Worm (Caenorhabditis elegans) whole organism, late embryonic: ENCODE data around the gene C25E10.7.

ENCODE experiments used
- C08G9.2 ChIP-seq: sonication (generic microtip); optimal IDR thresholded peaks from 2 replicates; lab custom pipeline; 2016; ENCODE audit warnings: mild to moderate bottlenecking, missing genetic modification characterization, moderate library complexity, missing compliant biosample characterization
- C38D4.7 ChIP-seq: fragments of 200-800 bp; sonication (Bioruptor generic); optimal IDR thresholded peaks from 2 replicates; lab custom pipeline; 2018; ENCODE audit warnings: mild to moderate bottlenecking, missing genetic modification characterization, moderate library complexity, missing compliant biosample characterization
- F13H6.1 ChIP-seq: sonication (generic microtip); optimal IDR thresholded peaks from 2 replicates; lab custom pipeline; 2016; ENCODE audit warnings: missing genetic modification characterization, missing compliant biosample characterization
- K02D7.2 ChIP-seq: sonication (generic microtip); optimal IDR thresholded peaks from 2 replicates; lab custom pipeline; 2017; ENCODE audit warnings: mild to moderate bottlenecking, missing genetic modification characterization, missing compliant biosample characterization
- T23F11.4 ChIP-seq: fragments of 200-800 bp; sonication (Bioruptor generic); optimal IDR thresholded peaks from 2 replicates; lab custom pipeline; 2018; ENCODE audit warnings: mild to moderate bottlenecking, missing genetic modification characterization, missing compliant biosample characterization
- Y22D7AL.16 ChIP-seq: sonication (generic microtip); optimal IDR thresholded peaks from 2 replicates; lab custom pipeline; 2016; ENCODE audit warnings: missing genetic modification characterization, missing compliant biosample characterization
- ceh-14 ChIP-seq: sonication (generic microtip); optimal IDR thresholded peaks from 2 replicates; lab custom pipeline; 2016; ENCODE audit warnings: missing genotype, missing genetic modification characterization, missing compliant biosample characterization
- ceh-2 ChIP-seq: sonication (generic microtip); optimal IDR thresholded peaks from 2 replicates; lab custom pipeline; 2016; ENCODE audit warnings: missing genotype, missing genetic modification characterization, missing compliant biosample characterization
- ceh-24 ChIP-seq: sonication (generic microtip); optimal IDR thresholded peaks from 2 replicates; lab custom pipeline; 2016; ENCODE audit warnings: mild to moderate bottlenecking, missing genetic modification characterization, missing compliant biosample characterization
- ceh-34 ChIP-seq: sonication (generic microtip); optimal IDR thresholded peaks from 2 replicates; lab custom pipeline; 2016; ENCODE audit warnings: mild to moderate bottlenecking, missing genetic modification characterization, missing compliant biosample characterization
- ceh-45 ChIP-seq: fragments of 200-800 bp; sonication (Bioruptor generic); IDR thresholded peaks from 2 replicates; pipeline ENCODE4 v1.3.6; 2022; ENCODE audit warnings: missing genetic modification reagents, missing genetic modification characterization, missing compliant biosample characterization
- ceh-6 ChIP-seq: fragments of 200-800 bp; sonication (Bioruptor generic); optimal IDR thresholded peaks from 2 replicates; lab custom pipeline; 2018; ENCODE audit warnings: mild to moderate bottlenecking, missing genetic modification characterization, missing compliant biosample characterization
- ceh-9 ChIP-seq: sonication (generic microtip); optimal IDR thresholded peaks from 2 replicates; lab custom pipeline; 2016; ENCODE audit warnings: mild to moderate bottlenecking, missing genetic modification characterization, inconsistent platforms, missing compliant biosample characterization
- che-1 ChIP-seq: sonication (generic microtip); optimal IDR thresholded peaks from 2 replicates; lab custom pipeline; 2016; ENCODE audit warnings: mild to moderate bottlenecking, missing genetic modification characterization, missing compliant biosample characterization
- dve-1 ChIP-seq: sonication (generic microtip); optimal IDR thresholded peaks from 2 replicates; lab custom pipeline; 2017; ENCODE audit warnings: antibody characterized with exemption, mild to moderate bottlenecking, missing genetic modification characterization, missing compliant biosample characterization
- elt-4 ChIP-seq: sonication (generic microtip); optimal IDR thresholded peaks from 2 replicates; lab custom pipeline; 2016; ENCODE audit warnings: missing genetic modification characterization, missing compliant biosample characterization
- eyg-1 ChIP-seq: sonication (generic microtip); optimal IDR thresholded peaks from 2 replicates; lab custom pipeline; 2016; ENCODE audit warnings: missing genotype, missing genetic modification characterization, missing compliant biosample characterization
- fkh-6 ChIP-seq: sonication (generic microtip); optimal IDR thresholded peaks from 2 replicates; lab custom pipeline; 2016; ENCODE audit warnings: missing genetic modification characterization, missing compliant biosample characterization
- hlh-13 ChIP-seq: fragments of 200-800 bp; sonication (Bioruptor generic); optimal IDR thresholded peaks from 2 replicates; lab custom pipeline; 2018; ENCODE audit warnings: mild to moderate bottlenecking, missing genetic modification characterization, missing compliant biosample characterization
- hlh-15 ChIP-seq: sonication (generic microtip); optimal IDR thresholded peaks from 2 replicates; lab custom pipeline; 2016; ENCODE audit warnings: missing genetic modification characterization, missing compliant biosample characterization
- hlh-6 ChIP-seq: sonication (generic microtip); optimal IDR thresholded peaks from 2 replicates; lab custom pipeline; 2016; ENCODE audit warnings: missing genotype, missing genetic modification characterization, missing compliant biosample characterization
- lim-6 ChIP-seq: sonication (generic microtip); optimal IDR thresholded peaks from 2 replicates; lab custom pipeline; 2016; ENCODE audit warnings: missing genetic modification characterization, missing compliant biosample characterization
- mec-3 ChIP-seq: sonication (generic microtip); optimal IDR thresholded peaks from 2 replicates; lab custom pipeline; 2016; ENCODE audit warnings: borderline replicate concordance, missing genetic modification characterization, missing compliant biosample characterization
- nfya-1 ChIP-seq: sonication (generic microtip); optimal IDR thresholded peaks from 2 replicates; lab custom pipeline; 2017; ENCODE audit warnings: missing genetic modification characterization, mild to moderate bottlenecking, missing compliant biosample characterization, antibody characterized with exemption, moderate library complexity
- nhr-232 ChIP-seq: sonication (generic microtip); optimal IDR thresholded peaks from 2 replicates; lab custom pipeline; 2016; ENCODE audit warnings: missing genetic modification characterization, missing compliant biosample characterization
- npax-4 ChIP-seq: sonication (generic microtip); optimal IDR thresholded peaks from 2 replicates; lab custom pipeline; 2016; ENCODE audit warnings: missing genetic modification characterization, missing compliant biosample characterization
- pat-9 ChIP-seq: fragments of 200-800 bp; sonication (Bioruptor generic); optimal IDR thresholded peaks from 2 replicates; lab custom pipeline; 2018; ENCODE audit warnings: mild to moderate bottlenecking, missing genetic modification characterization, moderate library complexity, missing compliant biosample characterization
- pax-1 ChIP-seq: fragments of 150-350 bp; optimal IDR thresholded peaks from 2 replicates; lab custom pipeline; 2014; ENCODE audit warnings: missing biosample characterization, missing genetic modification characterization
- pha-4 ChIP-seq: fragments of 150-350 bp; optimal IDR thresholded peaks from 2 replicates; lab custom pipeline; 2018; ENCODE audit warnings: missing biosample characterization, missing genetic modification reagents, missing genetic modification characterization
- pqm-1 ChIP-seq: sonication (generic microtip); optimal IDR thresholded peaks from 2 replicates; lab custom pipeline; 2016; ENCODE audit warnings: missing genetic modification characterization, missing compliant biosample characterization
- ref-2 ChIP-seq: sonication (generic microtip); optimal IDR thresholded peaks from 2 replicates; lab custom pipeline; 2016; ENCODE audit warnings: missing genetic modification characterization, missing compliant biosample characterization
- sdc-2 ChIP-seq: sonication (generic microtip); optimal IDR thresholded peaks from 2 replicates; lab custom pipeline; 2016; ENCODE audit warnings: missing genotype, missing genetic modification characterization, missing compliant biosample characterization
- syd-9 ChIP-seq: sonication (generic microtip); optimal IDR thresholded peaks from 2 replicates; lab custom pipeline; 2016; ENCODE audit warnings: mild to moderate bottlenecking, missing genetic modification characterization, moderate library complexity, missing compliant biosample characterization
- tbx-2 ChIP-seq: sonication (generic microtip); optimal IDR thresholded peaks from 2 replicates; lab custom pipeline; 2016; ENCODE audit warnings: missing genetic modification characterization, missing compliant biosample characterization
- ttx-3 ChIP-seq: sonication (generic microtip); optimal IDR thresholded peaks from 2 replicates; lab custom pipeline; 2016; ENCODE audit warnings: missing genetic modification reagents, missing genetic modification characterization, missing compliant biosample characterization
- unc-3 ChIP-seq, 2 experiments: fragments of 200-800 bp in 1 of 2; sonication (Bioruptor generic) in 1 of 2; sonication (generic microtip) in 1 of 2; conservative IDR thresholded peaks in 1 of 2; optimal IDR thresholded peaks in 1 of 2; 2 replicates each; pipeline versions ENCODE4 v1.3.6 to Lab custom; 2016 to 2022; ENCODE audit warnings: missing compliant biosample characterization in 2 of 2, missing genetic modification characterization in 2 of 2, missing genetic modification reagents in 1 of 2
- unc-55 ChIP-seq: sonication (generic microtip); optimal IDR thresholded peaks from 2 replicates; lab custom pipeline; 2017; ENCODE audit warnings: missing biosample characterization, missing genetic modification reagents, missing genetic modification characterization
- zip-5 ChIP-seq: sonication (generic microtip); optimal IDR thresholded peaks from 2 replicates; lab custom pipeline; 2016; ENCODE audit warnings: missing genetic modification characterization, missing compliant biosample characterization

C25E10.7 gene

ce11 chrV:9053969-9054368 lies 3.0 kb upstream of the C25E10.7 start, which contains the start of gene C25E10.8:
Gene C25E10.8 (minus strand): TSS chrV:9054069.
- no peak for TF ChIP-seq ceh-2 (tag; lab: Kevin White, UChicago)
- TF ChIP-seq ref-2 (tag; lab: Kevin White, UChicago), result no peak
- no peak for TF ChIP-seq nhr-232 (tag; lab: Kevin White, UChicago)
- no peak for TF ChIP-seq elt-4 (tag; lab: Kevin White, UChicago)
- TF ChIP-seq sdc-2 (tag; lab: Kevin White, UChicago), result no peak
- TF ChIP-seq zip-5 (tag; lab: Kevin White, UChicago), result no peak
- no peak for TF ChIP-seq hlh-6
- TF ChIP-seq dve-1, result no peak
- no peak for TF ChIP-seq lim-6 (tag; lab: Kevin White, UChicago)
- TF ChIP-seq fkh-6 (tag; lab: Kevin White, UChicago), result no peak
- TF ChIP-seq ceh-24 (tag; lab: Kevin White, UChicago), result no peak

ce11 chrV:9053235-9053634 lies 2.2 kb upstream of the C25E10.7 start:
- TF ChIP-seq ref-2 (tag; lab: Kevin White, UChicago) (no peak), ceh-24 (tag; lab: Kevin White, UChicago) (no peak), ceh-34 (tag; lab: Kevin White, UChicago) (no peak), pqm-1 (tag; lab: Kevin White, UChicago) (no peak), npax-4 (tag; lab: Kevin White, UChicago) (no peak), syd-9 (tag; lab: Kevin White, UChicago) (no peak), C08G9.2 (tag; lab: Kevin White, UChicago) (no peak)
- TF ChIP-seq, all 69 proteins: peak for 0

DNA sequence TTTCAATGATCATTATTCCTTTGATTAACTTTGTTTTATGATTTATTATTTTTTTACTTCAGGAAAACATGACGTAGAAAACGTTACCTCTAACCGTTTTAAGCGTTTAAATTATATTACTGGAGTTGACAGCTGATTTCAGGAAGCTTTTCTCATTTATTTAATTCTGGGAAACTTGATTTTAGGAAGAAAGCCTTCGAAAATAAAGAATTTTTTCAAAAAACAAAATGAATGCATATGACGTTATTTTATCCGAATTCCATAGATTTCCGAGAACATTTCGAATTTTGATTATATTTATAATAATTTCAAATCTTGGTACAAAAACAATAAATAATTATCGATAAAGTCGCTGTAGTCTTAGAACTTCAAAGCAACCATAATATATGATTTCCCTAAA lies 1.7 kb downstream of the C25E10.7 start:
- TF ChIP-seq mec-3 (tag; lab: Kevin White, UChicago) (no peak), hlh-15 (tag; lab: Kevin White, UChicago) (no peak), che-1 (tag; lab: Kevin White, UChicago) (no peak), pat-9 (no peak), unc-55 (GFP tag; lab: Kevin White, UChicago) (no peak), pax-1 (no peak), T23F11.4 (GFP tag; lab: Kevin White, UChicago) (no peak), hlh-13 (GFP tag; lab: Kevin White, UChicago) (no peak), ceh-9 (tag; lab: Kevin White, UChicago) (no peak), sdc-2 (tag; lab: Kevin White, UChicago) (no peak), zip-5 (tag; lab: Kevin White, UChicago) (no peak), F13H6.1 (tag; lab: Kevin White, UChicago) (no peak), K02D7.2 (no peak), ceh-45 (no peak), nhr-232 (tag; lab: Kevin White, UChicago) (no peak), nfya-1 (tag; lab: Kevin White, UChicago) (no peak), C38D4.7 (GFP tag; lab: Kevin White, UChicago) (no peak), npax-4 (tag; lab: Kevin White, UChicago) (no peak), ttx-3 (no peak), ceh-14 (no peak)

- TF ChIP-seq T23F11.4 (GFP tag; lab: Kevin White, UChicago) (no peak), C08G9.2 (tag; lab: Kevin White, UChicago) (no peak), eyg-1 (tag; lab: Kevin White, UChicago) (no peak), pha-4 (tag; lab: Kevin White, UChicago) (no peak), ceh-14 (no peak), Y22D7AL.16 (tag; lab: Kevin White, UChicago) (no peak), unc-3 (GFP tag; conservative IDR thresholded peaks at IDR 0.05; lab: Robert Waterston, UW) (no peak), unc-3 (tag; optimal IDR thresholded peaks at IDR 0.05; lab: Kevin White, UChicago) (no peak), nhr-232 (tag; lab: Kevin White, UChicago) (no peak), C38D4.7 (GFP tag; lab: Kevin White, UChicago) (no peak), ceh-6 (GFP tag; lab: Kevin White, UChicago) (no peak), syd-9 (tag; lab: Kevin White, UChicago) (no peak), ceh-24 (tag; lab: Kevin White, UChicago) (no peak), mec-3 (tag; lab: Kevin White, UChicago) (no peak), tbx-2 (tag; lab: Kevin White, UChicago) (no peak)
Measured at ce11 chrV:9047555-9048049, 3.4 kb downstream of the C25E10.7 start, which contains the start of gene C25E10.17. Gene C25E10.17 (minus strand): TSS chrV:9047605.
